Worm (Caenorhabditis elegans) whole organism, L4/young adult: ENCODE results near the gene lin-2.

Experiments
- W03F9.2 ChIP-seq: fragments of 150-350 bp; optimal IDR thresholded peaks from 2 replicates; lab custom pipeline; 2014; ENCODE audit warnings: missing biosample characterization, missing genetic modification characterization
- dao-5 ChIP-seq: sonication (generic microtip); optimal IDR thresholded peaks from 2 replicates; lab custom pipeline; 2016; ENCODE audit warnings: missing genotype, missing genetic modification characterization, moderate library complexity, missing compliant biosample characterization
- him-1 ChIP-seq: sonication (generic microtip); optimal IDR thresholded peaks from 2 replicates; lab custom pipeline; 2016; ENCODE audit warnings: missing genotype, missing genetic modification reagents, missing genetic modification characterization, missing compliant biosample characterization

Gene lin-2

DNA sequence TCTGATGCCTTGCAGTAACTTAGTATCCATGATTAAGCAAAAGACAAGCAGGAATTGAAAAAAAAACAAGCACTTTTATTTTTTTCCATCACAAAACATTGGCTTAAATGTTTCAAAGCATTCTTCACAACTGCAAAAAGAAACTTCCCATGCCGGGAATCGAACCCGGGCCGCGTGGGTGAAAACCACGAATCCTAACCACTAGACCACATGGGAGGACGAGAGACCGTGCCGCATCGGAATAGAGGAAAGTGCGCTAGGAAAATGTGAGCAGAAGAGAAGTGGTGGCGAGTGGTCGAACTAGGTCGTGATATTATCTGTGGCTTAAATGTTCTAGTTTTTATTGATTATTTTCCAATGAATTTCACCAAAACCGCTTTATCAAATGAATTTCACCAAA is 46.3 kb downstream of the lin-2 start:
- TF ChIP-seq W03F9.2 (tag; lab: Kevin White, UChicago) (no peak), dao-5 (no peak), him-1 (tag; lab: Kevin White, UChicago) (no peak)

DNA sequence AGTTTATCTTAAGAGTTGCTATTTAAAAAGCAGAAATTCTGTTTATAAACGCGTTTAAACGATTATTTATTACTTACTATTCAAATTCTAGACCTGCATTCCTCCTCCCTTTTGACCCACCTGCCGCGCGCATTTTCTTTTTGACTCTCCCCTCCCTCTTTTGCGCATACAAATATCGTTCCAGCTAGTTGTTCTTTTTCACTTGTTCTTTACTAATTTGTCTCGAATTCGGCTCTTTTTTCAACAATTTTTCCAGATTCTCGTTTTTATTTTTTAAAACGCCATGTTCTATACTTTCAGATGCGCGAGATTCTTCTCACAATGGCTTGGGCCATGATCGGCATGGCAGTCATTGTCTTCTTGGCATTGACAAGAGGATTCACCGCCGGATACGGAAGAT is 48.5 kb downstream of the lin-2 start, which contains the start of gene F19H6.4:
TSS of gene F19H6.4 (plus strand) at position 301 of the 400 bp plus-strand sequence.
- TF ChIP-seq W03F9.2 (tag; lab: Kevin White, UChicago) (no peak), him-1 (tag; lab: Kevin White, UChicago) (no peak), dao-5 (no peak)

DNA sequence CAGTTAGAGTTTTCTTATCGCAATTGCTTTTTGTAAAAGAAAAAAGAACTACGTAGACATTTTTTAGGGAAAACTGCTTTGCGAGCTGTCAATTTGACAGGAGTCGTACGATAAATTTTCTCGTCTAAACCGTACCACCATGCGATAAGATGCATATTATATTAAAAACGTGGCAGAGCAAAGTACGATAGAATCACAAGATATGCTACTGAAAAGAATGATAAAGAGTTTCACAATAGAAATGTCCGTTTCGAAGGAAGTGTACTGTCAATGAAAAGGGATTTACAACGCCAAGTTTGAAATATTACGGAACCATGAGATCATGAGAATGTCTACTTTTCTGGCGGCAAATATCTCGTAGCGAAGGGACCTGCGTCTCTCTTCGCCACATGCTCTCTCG is 49.0 kb downstream of the lin-2 start, which contains the start of gene F19H6.5:
TSS of gene F19H6.5 (minus strand) at position 101 of the 400 bp plus-strand sequence.
- TF ChIP-seq him-1 (tag; lab: Kevin White, UChicago): no peak
- TF ChIP-seq dao-5: no peak
- TF ChIP-seq W03F9.2 (tag; lab: Kevin White, UChicago): no peak

DNA sequence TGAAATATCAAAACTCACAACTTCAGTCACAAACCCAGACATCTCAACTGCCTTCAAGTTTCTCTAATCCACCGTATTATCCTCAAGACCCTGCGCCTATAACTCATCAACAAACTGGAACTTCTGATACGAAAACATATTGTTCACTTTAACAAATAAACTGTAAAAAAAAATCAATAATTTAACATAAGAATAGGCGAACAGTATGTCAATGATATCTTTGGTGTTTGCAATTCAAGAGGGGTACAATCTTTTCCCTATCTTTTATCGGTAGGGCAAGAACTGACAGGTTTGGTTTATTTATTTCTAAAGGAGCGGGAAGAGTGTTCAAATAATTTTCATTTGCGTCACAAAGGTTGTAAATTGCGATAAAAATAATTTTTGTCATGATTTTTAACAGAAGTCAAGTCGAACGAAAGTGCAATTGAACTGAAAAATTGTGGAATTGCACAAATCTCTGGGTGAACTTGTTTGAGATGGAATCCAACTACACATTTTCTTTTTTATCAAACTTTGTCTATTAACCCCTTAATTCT is 50.8 kb downstream of the lin-2 start:
- TF ChIP-seq dao-5 (peak; percentile 76), him-1 (tag; lab: Kevin White, UChicago) (peak; percentile 99), W03F9.2 (tag; lab: Kevin White, UChicago) (peak; percentile 99)

DNA sequence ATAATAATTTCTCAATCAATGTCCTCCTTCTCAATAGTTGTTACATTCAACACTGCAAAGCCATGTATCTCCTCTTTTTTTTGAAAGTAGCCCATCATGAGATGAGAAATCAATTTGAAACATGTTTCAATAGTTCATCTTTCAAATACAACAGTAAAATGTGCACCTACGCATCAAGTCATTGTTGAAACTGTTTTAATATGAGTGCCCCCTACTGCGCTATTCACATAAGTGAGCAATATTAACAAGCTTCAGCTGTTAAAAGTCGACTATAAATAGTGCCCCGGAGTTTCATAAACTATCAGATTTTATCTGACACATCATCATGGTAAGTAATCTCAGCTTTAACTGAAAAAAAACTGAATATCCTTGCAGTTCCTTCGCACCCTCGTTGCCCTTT is 53.4 kb downstream of the lin-2 start, which contains the start of the genes nspc-15 and F19H6.6:
TSS of gene nspc-15 (plus strand) at position 301 of the 400 bp plus-strand sequence.
TSS of gene F19H6.6 (plus strand) at position 384 of the 400 bp plus-strand sequence.
- no peak for TF ChIP-seq dao-5
- TF ChIP-seq him-1 (tag; lab: Kevin White, UChicago): no peak
- no peak for TF ChIP-seq W03F9.2 (tag; lab: Kevin White, UChicago)

DNA sequence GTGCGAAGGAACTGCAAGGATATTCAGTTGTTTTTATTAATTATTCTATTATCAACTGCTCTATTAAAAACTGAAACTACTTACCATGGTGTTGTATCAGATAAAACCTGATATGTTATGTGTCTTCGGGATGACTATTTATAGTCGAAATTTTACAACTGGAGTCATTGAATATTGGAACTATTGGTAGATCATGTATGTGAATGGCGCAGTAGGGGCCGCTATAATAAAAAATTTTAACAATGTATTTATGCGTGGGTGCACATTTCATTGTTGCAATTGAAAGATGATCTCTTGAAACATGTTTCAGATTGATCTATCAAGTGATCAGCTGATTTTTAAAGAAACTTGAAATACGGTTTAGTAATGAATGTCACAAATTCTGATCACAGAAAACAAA is 54.9 kb downstream of the lin-2 start, which contains the start of gene nspc-14:
TSS of gene nspc-14 (minus strand) at position 101 of the 400 bp plus-strand sequence.
- no peak for TF ChIP-seq dao-5
- TF ChIP-seq him-1 (tag; lab: Kevin White, UChicago): no peak
- TF ChIP-seq W03F9.2 (tag; lab: Kevin White, UChicago): no peak

DNA sequence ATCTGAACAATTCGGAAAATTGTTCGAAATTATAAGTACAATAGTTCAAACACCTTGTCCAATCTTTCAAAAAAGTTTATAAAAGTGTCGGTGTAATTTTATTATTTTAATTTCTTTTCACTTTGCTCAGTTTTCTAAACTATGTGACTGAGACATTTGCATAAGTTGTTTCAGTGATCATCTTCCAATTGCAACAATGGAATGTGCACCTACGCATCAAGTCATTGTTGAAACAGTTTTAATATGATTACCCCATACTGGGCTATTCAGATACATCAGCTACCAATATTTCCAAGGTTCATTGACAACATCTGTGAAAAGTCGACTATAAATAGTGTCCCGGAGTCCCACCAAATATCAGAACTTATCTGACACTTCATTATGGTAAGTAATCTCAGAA is 56.7 kb downstream of the lin-2 start, which contains the start of gene nspc-13:
TSS of gene nspc-13 (plus strand) at position 301 of the 400 bp plus-strand sequence.
- TF ChIP-seq him-1 (tag; lab: Kevin White, UChicago) (no peak), W03F9.2 (tag; lab: Kevin White, UChicago) (no peak), dao-5 (no peak)

DNA sequence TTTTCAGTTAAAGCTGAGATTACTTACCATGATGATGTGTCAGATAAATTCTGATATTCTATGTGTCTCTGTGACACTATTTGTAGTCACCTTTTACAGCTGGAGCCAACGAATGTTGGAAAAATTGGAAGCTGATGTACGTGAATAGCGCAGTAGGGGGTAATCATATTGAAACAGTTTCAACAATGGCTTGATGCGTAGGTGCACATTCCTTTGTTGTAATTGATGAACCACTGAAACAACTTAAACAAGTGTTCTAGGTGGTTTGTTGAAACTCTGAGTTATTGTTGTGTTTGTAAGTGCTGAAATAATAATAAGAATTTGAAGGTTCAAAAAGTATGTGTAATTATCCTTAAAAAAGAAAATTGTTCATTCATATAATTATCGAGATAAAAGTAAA is 57.3 kb downstream of the lin-2 start, which contains the start of gene nspc-12:
TSS of gene nspc-12 (minus strand) at position 101 of the 400 bp plus-strand sequence.
- TF ChIP-seq dao-5 (no peak), W03F9.2 (tag; lab: Kevin White, UChicago) (no peak), him-1 (tag; lab: Kevin White, UChicago) (no peak)

DNA sequence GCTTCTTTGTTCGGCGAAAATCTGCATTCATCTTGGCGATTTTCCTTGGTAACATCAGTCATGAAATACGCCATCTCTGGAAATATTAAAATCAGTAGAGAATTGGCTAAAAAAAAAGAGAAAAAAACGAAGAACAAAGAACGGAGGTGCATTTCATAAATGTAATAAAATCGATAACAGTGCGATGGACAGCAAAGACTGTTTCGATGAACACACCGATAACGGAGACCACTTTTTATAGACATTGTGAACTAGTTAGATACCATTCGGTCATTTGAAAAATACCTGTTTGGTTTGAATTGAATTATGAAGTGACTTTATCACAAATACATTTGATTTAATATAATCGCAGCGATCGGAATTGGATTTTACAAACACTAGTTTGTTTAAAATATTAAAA is 61.0 kb downstream of the lin-2 start, which contains the start of gene F42F12.4:
TSS of gene F42F12.4 (minus strand) at position 76 of the 400 bp plus-strand sequence.
- TF ChIP-seq dao-5 (no peak), W03F9.2 (tag; lab: Kevin White, UChicago) (no peak), him-1 (tag; lab: Kevin White, UChicago) (no peak)

DNA sequence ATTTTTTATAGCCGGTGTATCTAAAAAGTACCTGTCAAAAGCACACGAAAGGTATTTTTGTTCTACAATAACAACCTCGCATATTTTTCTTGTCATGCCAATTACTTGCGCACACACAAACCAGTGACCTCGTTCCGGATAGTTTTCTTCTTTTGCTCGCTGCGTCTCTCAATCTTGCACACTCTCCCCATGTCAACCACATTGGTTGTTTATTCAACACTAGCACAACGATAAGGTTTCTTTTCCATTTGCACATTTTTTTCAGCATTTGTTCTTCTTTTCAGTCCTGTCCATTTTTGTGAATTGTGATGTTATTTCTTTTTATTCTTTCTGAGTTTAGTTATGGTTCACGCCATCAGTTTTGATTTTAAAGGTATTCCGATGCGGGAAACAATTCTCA is 63.6 kb downstream of the lin-2 start, which contains the start of gene F42F12.3:
TSS of gene F42F12.3 (plus strand) at position 372 of the 400 bp plus-strand sequence.
- TF ChIP-seq dao-5 (no peak), him-1 (tag; lab: Kevin White, UChicago) (no peak), W03F9.2 (tag; lab: Kevin White, UChicago) (no peak)
